Fruit fly (Drosophila melanogaster) whole organism, embryonic: ENCODE results near the gene Tim17b2.

Source experiments
- Antp ChIP-seq: fragments of 200-800 bp; sonication (Bioruptor generic); optimal IDR thresholded peaks from 3 replicates; lab custom pipeline; 2016; ENCODE audit warnings: missing biosample characterization, missing genetic modification characterization
- B-H2 ChIP-seq: fragments of 200-800 bp; sonication (Bioruptor generic); optimal IDR thresholded peaks from 2 replicates; lab custom pipeline; 2018; ENCODE audit warnings: missing biosample characterization, mild to moderate bottlenecking, missing genetic modification characterization
- CG10565 ChIP-seq: fragments of 200-800 bp; sonication (Bioruptor generic); optimal IDR thresholded peaks from 3 replicates; lab custom pipeline; 2016; ENCODE audit warnings: missing biosample characterization, mild to moderate bottlenecking, missing genetic modification characterization
- CG11247 ChIP-seq: fragments of 200-800 bp; sonication (Bioruptor generic); IDR thresholded peaks from 2 replicates; pipeline ENCODE4 v1.3.6; 2022; ENCODE audit warnings: missing biosample characterization, missing genetic modification characterization
- CG12769 ChIP-seq: fragments of 200-800 bp; sonication (Bioruptor generic); optimal IDR thresholded peaks from 2 replicates; lab custom pipeline; 2019; ENCODE audit warnings: missing biosample characterization, mild to moderate bottlenecking, missing genetic modification characterization, moderate library complexity
- CG14710 ChIP-seq: fragments of 200-800 bp; sonication (Bioruptor generic); optimal IDR thresholded peaks from 3 replicates; lab custom pipeline; 2019; ENCODE audit warnings: missing biosample characterization, mild to moderate bottlenecking, missing genetic modification characterization, moderate library complexity
- CG1792 ChIP-seq: fragments of 200-800 bp; sonication (Bioruptor generic); optimal IDR thresholded peaks from 2 replicates; lab custom pipeline; 2016; ENCODE audit warnings: missing biosample characterization, missing genetic modification characterization
- CG2129 ChIP-seq: fragments of 200-800 bp; sonication (Bioruptor generic); IDR thresholded peaks from 2 replicates; pipeline ENCODE4 v1.3.6; 2022; ENCODE audit warnings: missing biosample characterization, missing genetic modification characterization; ENCODE audit not compliant: partially characterized antibody
- CG2875 ChIP-seq: fragments of 200-800 bp; sonication (Bioruptor generic); optimal IDR thresholded peaks from 2 replicates; lab custom pipeline; 2017; ENCODE audit warnings: missing biosample characterization, mild to moderate bottlenecking, missing genetic modification characterization, missing genetic modification reagents
- CG31388 ChIP-seq: fragments of 200-800 bp; sonication (Bioruptor generic); optimal IDR thresholded peaks from 2 replicates; lab custom pipeline; 2016; ENCODE audit warnings: missing biosample characterization, missing genetic modification characterization
- CG4360 ChIP-seq: fragments of 200-800 bp; sonication (Bioruptor generic); IDR thresholded peaks from 2 replicates; pipeline ENCODE4 v1.3.6; 2022; ENCODE audit warnings: missing biosample characterization, missing genetic modification characterization
- CG7839 ChIP-seq: fragments of 200-800 bp; sonication (Bioruptor generic); optimal IDR thresholded peaks from 3 replicates; lab custom pipeline; 2018; ENCODE audit warnings: missing biosample characterization, mild to moderate bottlenecking, missing genetic modification characterization, moderate library complexity
- CG7928 ChIP-seq: fragments of 200-800 bp; sonication (Bioruptor generic); optimal IDR thresholded peaks from 2 replicates; lab custom pipeline; 2017; ENCODE audit warnings: missing biosample characterization, mild to moderate bottlenecking, missing genetic modification characterization
- CG8924 ChIP-seq: fragments of 200-800 bp; optimal IDR thresholded peaks from 3 replicates; lab custom pipeline; 2019; ENCODE audit warnings: missing biosample characterization, mild to moderate bottlenecking, missing genetic modification characterization, moderate library complexity
- CG9727 ChIP-seq: fragments of 200-800 bp; sonication (Bioruptor generic); optimal IDR thresholded peaks from 3 replicates; lab custom pipeline; 2017; ENCODE audit warnings: missing biosample characterization, mild to moderate bottlenecking, missing genetic modification characterization
- D19A ChIP-seq: fragments of 200-800 bp; optimal IDR thresholded peaks from 3 replicates; lab custom pipeline; 2019; ENCODE audit warnings: missing biosample characterization, mild to moderate bottlenecking, missing genetic modification characterization, moderate library complexity
- Deaf1 ChIP-seq: fragments of 200-800 bp; optimal IDR thresholded peaks from 3 replicates; lab custom pipeline; 2019; ENCODE audit warnings: missing biosample characterization, mild to moderate bottlenecking, missing genetic modification characterization, moderate library complexity
- Dfd ChIP-seq, 2 experiments: fragments of >200 bp; optimal IDR thresholded peaks; 2 replicates each; lab custom pipeline; 2017; ENCODE audit warnings: missing biosample characterization in 2 of 2, missing genetic modification characterization in 2 of 2
- Doc3 ChIP-seq: fragments of 200-800 bp; sonication (Bioruptor generic); IDR thresholded peaks from 3 replicates; pipeline ENCODE4 v1.3.6; 2022; ENCODE audit warnings: missing biosample characterization, missing genetic modification characterization; ENCODE audit not compliant: partially characterized antibody
- Drgx ChIP-seq: fragments of 200-800 bp; sonication (Bioruptor generic); IDR thresholded peaks from 2 replicates; pipeline ENCODE4 v1.3.6; 2022; ENCODE audit warnings: missing biosample characterization, missing genetic modification characterization
- Gsc ChIP-seq: fragments of 200-800 bp; sonication (Bioruptor generic); IDR thresholded peaks from 2 replicates; pipeline ENCODE4 v1.3.6; 2022; ENCODE audit warnings: missing biosample characterization, missing genetic modification characterization
- MTF-1 ChIP-seq: fragments of 200-800 bp; sonication (Bioruptor generic); optimal IDR thresholded peaks from 2 replicates; lab custom pipeline; 2018; ENCODE audit warnings: missing biosample characterization, mild to moderate bottlenecking, missing genetic modification characterization, borderline replicate concordance
- Max ChIP-seq: fragments of 200-800 bp; sonication (Bioruptor generic); optimal IDR thresholded peaks from 2 replicates; lab custom pipeline; 2016; ENCODE audit warnings: missing biosample characterization, mild to moderate bottlenecking, missing genetic modification characterization
- Mes4 ChIP-seq: fragments of 200-800 bp; sonication (Bioruptor generic); optimal IDR thresholded peaks from 2 replicates; lab custom pipeline; 2016; ENCODE audit warnings: missing biosample characterization, missing genetic modification characterization
- Neu2 ChIP-seq: fragments of 200-800 bp; sonication (Bioruptor generic); optimal IDR thresholded peaks from 3 replicates; lab custom pipeline; 2016; ENCODE audit warnings: missing biosample characterization, missing genetic modification characterization, borderline replicate concordance
- Rfx ChIP-seq: fragments of 200-800 bp; sonication (Bioruptor generic); IDR thresholded peaks from 2 replicates; pipeline ENCODE4 v1.3.6; 2022; ENCODE audit warnings: missing biosample characterization, missing genetic modification characterization
- Trl ChIP-seq, 3 experiments: fragments of >200 bp in 2 of 3; fragments of 200-800 bp in 1 of 3; sonication (Bioruptor generic) in 1 of 3; optimal IDR thresholded peaks; 2 replicates in 1 of 3; 3 replicates in 2 of 3; lab custom pipeline; 2016 to 2017; ENCODE audit warnings: missing biosample characterization in 1 of 3, missing genetic modification characterization in 1 of 3
- abd-A ChIP-seq: fragments of 200-800 bp; sonication (Bioruptor generic); optimal IDR thresholded peaks from 3 replicates; lab custom pipeline; 2019; ENCODE audit warnings: missing biosample characterization, mild to moderate bottlenecking, missing genetic modification characterization, moderate library complexity
- ap ChIP-seq: fragments of 200-800 bp; sonication (Bioruptor generic); IDR thresholded peaks from 2 replicates; pipeline ENCODE4 v1.3.6; 2022; ENCODE audit warnings: missing biosample characterization, missing genetic modification characterization
- bab2 ChIP-seq: fragments of 200-800 bp; sonication (Bioruptor generic); optimal IDR thresholded peaks from 2 replicates; lab custom pipeline; 2016; ENCODE audit warnings: missing biosample characterization, missing genetic modification characterization
- bbx ChIP-seq: fragments of 200-800 bp; sonication (Bioruptor generic); IDR thresholded peaks from 2 replicates; pipeline ENCODE4 v1.3.6; 2022; ENCODE audit warnings: missing biosample characterization, missing genetic modification characterization; ENCODE audit not compliant: partially characterized antibody
- btn ChIP-seq: fragments of 200-800 bp; sonication (Bioruptor generic); optimal IDR thresholded peaks from 2 replicates; lab custom pipeline; 2016; ENCODE audit warnings: missing biosample characterization, missing genetic modification characterization
- cg ChIP-seq: fragments of 200-800 bp; sonication (Bioruptor generic); optimal IDR thresholded peaks from 3 replicates; lab custom pipeline; 2019; ENCODE audit warnings: missing biosample characterization, mild to moderate bottlenecking, missing genetic modification characterization, moderate library complexity
- chinmo ChIP-seq: fragments of 200-800 bp; sonication (Bioruptor generic); IDR thresholded peaks from 4 replicates; pipeline ENCODE4 v1.3.6; 2022; ENCODE audit warnings: missing biosample characterization, missing genetic modification characterization; ENCODE audit not compliant: partially characterized antibody
- crc ChIP-seq: fragments of 200-800 bp; sonication (Bioruptor generic); optimal IDR thresholded peaks from 2 replicates; lab custom pipeline; 2016; ENCODE audit warnings: missing biosample characterization, missing genetic modification characterization
- croc ChIP-seq: fragments of 200-800 bp; sonication (Bioruptor generic); conservative IDR thresholded peaks from 3 replicates; pipeline ENCODE4 v1.3.6; 2022; ENCODE audit warnings: missing biosample characterization, missing genetic modification characterization
- gcm2 ChIP-seq: fragments of 200-800 bp; sonication (Bioruptor generic); optimal IDR thresholded peaks from 2 replicates; lab custom pipeline; 2016; ENCODE audit warnings: missing biosample characterization, missing genetic modification characterization
- insv ChIP-seq, 2 experiments: fragments of 200-800 bp; sonication (Bioruptor generic); optimal IDR thresholded peaks; 3 replicates each; lab custom pipeline; 2016 to 2018; ENCODE audit warnings: missing biosample characterization in 2 of 2, missing genetic modification characterization in 2 of 2
- jigr1 ChIP-seq: fragments of 200-800 bp; sonication (Bioruptor generic); IDR thresholded peaks from 3 replicates; pipeline ENCODE4 v1.3.6; 2022; ENCODE audit warnings: missing biosample characterization, missing genetic modification characterization
- knrl ChIP-seq: fragments of 200-800 bp; sonication (Bioruptor generic); IDR thresholded peaks from 3 replicates; pipeline ENCODE4 v1.3.6; 2022; ENCODE audit warnings: missing biosample characterization, missing genetic modification characterization; ENCODE audit not compliant: partially characterized antibody
- lbe ChIP-seq: fragments of 200-800 bp; sonication (Bioruptor generic); optimal IDR thresholded peaks from 2 replicates; lab custom pipeline; 2016; ENCODE audit warnings: missing biosample characterization, mild to moderate bottlenecking, missing genetic modification characterization
- nerfin-2 ChIP-seq: fragments of 200-800 bp; sonication (Bioruptor generic); IDR thresholded peaks from 2 replicates; pipeline ENCODE4 v1.3.6; 2022; ENCODE audit warnings: missing biosample characterization, missing genetic modification characterization; ENCODE audit not compliant: partially characterized antibody
- prd ChIP-seq, 3 experiments: fragments of >200 bp in 2 of 3; fragments of 200-800 bp in 1 of 3; sonication (Bioruptor generic) in 1 of 3; optimal IDR thresholded peaks in 2 of 3; IDR thresholded peaks in 1 of 3; 2 replicates in 2 of 3; 3 replicates in 1 of 3; pipeline versions ENCODE4 v1.3.6 to Lab custom; 2017 to 2022; ENCODE audit warnings: missing biosample characterization in 1 of 3, missing genetic modification characterization in 1 of 3
- slbo ChIP-seq: fragments of 200-800 bp; sonication (Bioruptor generic); IDR thresholded peaks from 2 replicates; pipeline ENCODE4 v1.3.6; 2022; ENCODE audit warnings: missing biosample characterization, missing genetic modification characterization
- slp2 ChIP-seq: fragments of 200-800 bp; sonication (Bioruptor generic); optimal IDR thresholded peaks from 2 replicates; lab custom pipeline; 2016; ENCODE audit warnings: missing biosample characterization, missing genetic modification characterization
- stc ChIP-seq: fragments of 200-800 bp; sonication (Bioruptor generic); IDR thresholded peaks from 2 replicates; pipeline ENCODE4 v1.3.6; 2022; ENCODE audit warnings: missing biosample characterization, missing genetic modification characterization
- trh ChIP-seq: fragments of 200-800 bp; sonication (Bioruptor generic); optimal IDR thresholded peaks from 2 replicates; lab custom pipeline; 2016; ENCODE audit warnings: missing biosample characterization, missing genetic modification characterization
- wek ChIP-seq: fragments of 200-800 bp; sonication (Bioruptor generic); optimal IDR thresholded peaks from 3 replicates; lab custom pipeline; 2018; ENCODE audit warnings: missing biosample characterization, mild to moderate bottlenecking, missing genetic modification characterization, moderate library complexity
- zf30C ChIP-seq: fragments of 200-800 bp; sonication (Bioruptor generic); optimal IDR thresholded peaks from 3 replicates; lab custom pipeline; 2018; ENCODE audit warnings: missing biosample characterization, mild to moderate bottlenecking, missing genetic modification characterization

The Tim17b2 gene

dm6 chr2L:15500910-15501521 is 16.5 kb downstream of the Tim17b2 start (continued):
- no peak for TF ChIP-seq insv (GFP tag; optimal IDR thresholded peaks at IDR 0.05; lab: Kevin White, UChicago)
- no peak for TF ChIP-seq CG2875 (GFP tag; lab: Kevin White, UChicago)
- no peak for TF ChIP-seq lbe
- TF ChIP-seq MTF-1 (GFP tag; lab: Kevin White, UChicago), result no peak
- no peak for TF ChIP-seq crc (GFP tag; lab: Kevin White, UChicago)
- no peak for TF ChIP-seq CG7839 (tag; lab: Kevin White, UChicago)
- TF ChIP-seq cg, result no peak
- TF ChIP-seq B-H2 (GFP tag; lab: Kevin White, UChicago), result no peak
- TF ChIP-seq Drgx (GFP tag; lab: Robert Waterston, UW), result no peak
- TF ChIP-seq prd (optimal IDR thresholded peaks at IDR 0.05; lab: Kevin White, UChicago), result no peak
- no peak for TF ChIP-seq prd (GFP tag; IDR thresholded peaks at IDR 0.05; lab: Robert Waterston, UW)
- no peak for TF ChIP-seq stc (GFP tag; lab: Robert Waterston, UW)
- TF ChIP-seq abd-A, result no peak
- TF ChIP-seq CG10565 (GFP tag; lab: Kevin White, UChicago), result no peak
- no peak for TF ChIP-seq nerfin-2 (GFP tag; lab: Robert Waterston, UW)
- TF ChIP-seq trh, result no peak
- no peak for TF ChIP-seq jigr1
- TF ChIP-seq Trl (optimal IDR thresholded peaks at IDR 0.05; lab: Kevin White, UChicago), result no peak
- TF ChIP-seq Trl (GFP tag; optimal IDR thresholded peaks at IDR 0.05; lab: Kevin White, UChicago), result no peak
- TF ChIP-seq btn (GFP tag; lab: Kevin White, UChicago), result no peak
- no peak for TF ChIP-seq CG9727 (GFP tag; lab: Kevin White, UChicago)
- TF ChIP-seq CG8924 (tag; lab: Kevin White, UChicago), result no peak
- no peak for TF ChIP-seq ap (GFP tag; lab: Robert Waterston, UW)
- no peak for TF ChIP-seq slp2 (GFP tag; lab: Kevin White, UChicago)
- TF ChIP-seq Mes4 (GFP tag; lab: Kevin White, UChicago), result no peak
- no peak for TF ChIP-seq Neu2 (GFP tag; lab: Kevin White, UChicago)
- no peak for TF ChIP-seq Gsc (GFP tag; lab: Robert Waterston, UW)
- TF ChIP-seq CG11247, result no peak
- TF ChIP-seq croc, result no peak
- no peak for TF ChIP-seq Dfd (GFP tag; optimal IDR thresholded peaks at IDR 0.05; lab: Kevin White, UChicago)
- TF ChIP-seq CG4360 (GFP tag; lab: Robert Waterston, UW), result no peak
- no peak for TF ChIP-seq wek (GFP tag; lab: Kevin White, UChicago)
- no peak for TF ChIP-seq CG14710 (tag; lab: Kevin White, UChicago)
- TF ChIP-seq Rfx (GFP tag; lab: Robert Waterston, UW), result no peak
- no peak for TF ChIP-seq CG7928 (GFP tag; lab: Kevin White, UChicago)
- no peak for TF ChIP-seq CG2129 (GFP tag; lab: Robert Waterston, UW)
- no peak for TF ChIP-seq Doc3 (GFP tag; lab: Robert Waterston, UW)
- no peak for TF ChIP-seq CG12769 (tag; lab: Kevin White, UChicago)
- no peak for TF ChIP-seq gcm2 (GFP tag; lab: Kevin White, UChicago)
- no peak for TF ChIP-seq slbo (GFP tag; lab: Robert Waterston, UW)
- peak; percentile 71 for TF ChIP-seq D19A (tag; lab: Kevin White, UChicago)
- TF ChIP-seq bbx (GFP tag; lab: Robert Waterston, UW), result no peak
- no peak for TF ChIP-seq chinmo (GFP tag; lab: Robert Waterston, UW)
- no peak for TF ChIP-seq Max (GFP tag; lab: Kevin White, UChicago)
- TF ChIP-seq CG1792 (GFP tag; lab: Kevin White, UChicago), result no peak
- TF ChIP-seq zf30C (GFP tag; lab: Kevin White, UChicago), result no peak
- TF ChIP-seq Deaf1 (tag; lab: Kevin White, UChicago), result no peak
- no peak for TF ChIP-seq bab2 (GFP tag; lab: Kevin White, UChicago)
- no peak for TF ChIP-seq Antp
- TF ChIP-seq CG31388 (GFP tag; lab: Kevin White, UChicago), result no peak
- no peak for TF ChIP-seq knrl
